Fruit fly (Drosophila melanogaster): ENCODE data around the gene dpr9.

Gene dpr9

DNA sequence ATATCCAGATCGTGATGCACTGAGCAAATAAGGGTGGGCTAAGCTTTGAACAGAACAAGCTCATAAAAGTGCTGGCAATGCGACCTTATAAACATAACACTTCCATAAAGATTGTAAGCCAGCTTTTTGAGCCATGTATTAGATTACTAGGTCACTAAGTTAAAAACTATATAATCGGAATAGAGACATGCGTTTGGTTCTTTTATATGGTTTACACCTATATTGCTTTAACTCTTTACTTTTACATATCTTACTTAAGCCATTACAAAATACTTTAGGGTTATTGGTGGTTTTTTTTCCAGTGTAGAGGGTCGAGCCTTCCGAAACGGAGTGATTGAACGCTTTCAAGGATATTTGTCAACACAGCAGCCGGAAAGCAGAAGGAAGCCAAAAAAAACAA lies 15.3 kb upstream of the dpr9 start (continued):
- TF ChIP-seq spab (GFP tag; optimal IDR thresholded peaks at IDR 0.05), result peak; percentile 80
- no peak for TF ChIP-seq Gug (GFP tag; IDR thresholded peaks at IDR 0.05)
- TF ChIP-seq Hr4 (GFP tag; optimal IDR thresholded peaks at IDR 0.05), result no peak
- peak; percentile 92 for TF ChIP-seq svp (GFP tag)
- TF ChIP-seq Sox14 (GFP tag; optimal IDR thresholded peaks at IDR 0.05), result peak; percentile 82
- peak; percentile 82 for TF ChIP-seq achi (GFP tag; optimal IDR thresholded peaks at IDR 0.05)
- TF ChIP-seq Sox15 (GFP tag; optimal IDR thresholded peaks at IDR 0.05), result peak; percentile 73
- TF ChIP-seq CG6276 (GFP tag; optimal IDR thresholded peaks at IDR 0.05), result no peak
- TF ChIP-seq CG11762 (GFP tag; optimal IDR thresholded peaks at IDR 0.05; ENCODE audit: insufficient read depth), result peak; percentile 80
- peak; percentile 83 for TF ChIP-seq Met (GFP tag; optimal IDR thresholded peaks at IDR 0.05)
- TF ChIP-seq CG6792 (GFP tag; optimal IDR thresholded peaks at IDR 0.05), result peak; percentile 72
- peak; percentile 55 for TF ChIP-seq CG8119 (GFP tag; IDR thresholded peaks at IDR 0.05)
- TF ChIP-seq Hr39 (GFP tag; optimal IDR thresholded peaks at IDR 0.05), result peak; percentile 87
- no peak for TF ChIP-seq Lpt (GFP tag; optimal IDR thresholded peaks at IDR 0.05)
- peak; percentile 35 for TF ChIP-seq CG4318 (GFP tag; optimal IDR thresholded peaks at IDR 0.05)
- peak; percentile 5 for TF ChIP-seq CG16779 (tag; optimal IDR thresholded peaks at IDR 0.05)
- TF ChIP-seq dsx (GFP tag; optimal IDR thresholded peaks at IDR 0.05; ENCODE audit: poor library complexity, severe bottlenecking), result peak; percentile 79
- peak; percentile 52 for TF ChIP-seq CG8319 (GFP tag; optimal IDR thresholded peaks at IDR 0.05)
- TF ChIP-seq Eip78C (GFP tag), result peak; percentile 96
- peak; percentile 55 for TF ChIP-seq CG9139 (GFP tag; optimal IDR thresholded peaks at IDR 0.05)
- peak; percentile 81 for TF ChIP-seq lz (GFP tag; optimal IDR thresholded peaks at IDR 0.05)
- TF ChIP-seq CG11294 (GFP tag; IDR thresholded peaks at IDR 0.05), result no peak
- TF ChIP-seq Ets21C (GFP tag; optimal IDR thresholded peaks at IDR 0.05), result peak; percentile 78
- peak; percentile 67 to 84 for TF ChIP-seq ss (GFP tag; optimal IDR thresholded peaks at IDR 0.05)
- peak; percentile 80 for TF ChIP-seq fd59A (GFP tag; optimal IDR thresholded peaks at IDR 0.05)
- TF ChIP-seq salr (GFP tag; optimal IDR thresholded peaks at IDR 0.05), result peak; percentile 50 to 65

DNA sequence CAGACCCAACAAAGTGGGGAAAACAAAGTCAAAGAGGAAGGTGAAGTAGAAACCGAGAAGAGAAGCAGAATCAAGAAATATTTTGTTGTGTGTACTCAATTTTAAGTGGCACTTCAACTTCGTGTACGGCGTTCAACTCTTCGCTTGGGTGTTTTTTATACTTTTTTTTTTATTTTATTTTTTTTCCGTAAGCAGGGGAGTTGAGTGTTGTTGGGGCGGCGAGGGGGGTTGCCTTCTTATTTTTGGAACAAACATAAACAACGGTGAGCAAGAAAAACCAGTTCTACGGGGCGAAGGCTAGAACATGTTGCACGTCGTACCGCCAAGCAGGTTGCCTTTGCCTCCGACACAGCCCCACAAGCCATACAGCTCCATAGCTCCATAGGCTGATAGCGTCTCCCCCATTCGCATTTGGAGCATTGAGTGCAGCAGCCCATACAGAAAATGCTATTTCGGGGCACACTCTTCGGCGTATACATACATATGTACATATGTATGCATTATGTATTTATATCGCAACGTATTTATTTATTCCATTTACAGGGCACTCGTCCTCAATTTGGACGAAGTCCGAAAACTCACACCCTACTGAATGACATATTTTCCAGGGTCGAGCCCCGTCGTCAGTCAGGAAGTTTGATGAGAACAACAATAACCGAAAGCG lies 14.8 kb upstream of the dpr9 start:
- TF ChIP-seq eg (GFP tag; IDR thresholded peaks at IDR 0.05) (peak; percentile 81), Lpt (GFP tag; optimal IDR thresholded peaks at IDR 0.05) (peak; percentile 77), topi (GFP tag; optimal IDR thresholded peaks at IDR 0.05) (no peak), ss (GFP tag; optimal IDR thresholded peaks at IDR 0.05) (peak; percentile 86 to 92), fd59A (GFP tag; optimal IDR thresholded peaks at IDR 0.05) (peak; percentile 29), CG10631 (GFP tag; optimal IDR thresholded peaks at IDR 0.05) (no peak), dac (GFP tag; optimal IDR thresholded peaks at IDR 0.05) (no peak), esn (GFP tag; optimal IDR thresholded peaks at IDR 0.05) (no peak), acj6 (GFP tag; optimal IDR thresholded peaks at IDR 0.05) (no peak), Eip93F (GFP tag; optimal IDR thresholded peaks at IDR 0.05) (no peak), Gug (GFP tag; IDR thresholded peaks at IDR 0.05) (0 out of 2 replicates have a peak, but pooled peaks have one; percentile 17), Hr39 (GFP tag; optimal IDR thresholded peaks at IDR 0.05) (no peak), CG15336 (GFP tag; IDR thresholded peaks at IDR 0.05) (peak; percentile 64), CG16779 (tag; optimal IDR thresholded peaks at IDR 0.05) (peak; percentile 70), CG6163 (GFP tag; IDR thresholded peaks at IDR 0.05) (peak; percentile 82), fkh (GFP tag; optimal IDR thresholded peaks at IDR 0.05) (peak; percentile 71), OdsH (GFP tag; optimal IDR thresholded peaks at IDR 0.05) (no peak), lz (GFP tag; optimal IDR thresholded peaks at IDR 0.05) (no peak), Sox14 (GFP tag; optimal IDR thresholded peaks at IDR 0.05) (no peak), CG10669 (GFP tag; optimal IDR thresholded peaks at IDR 0.05) (peak; percentile 44), Hr4 (GFP tag; optimal IDR thresholded peaks at IDR 0.05) (no peak), achi (GFP tag; optimal IDR thresholded peaks at IDR 0.05) (peak; percentile 1), Hr38 (GFP tag; optimal IDR thresholded peaks at IDR 0.05) (no peak), salr (GFP tag; optimal IDR thresholded peaks at IDR 0.05) (peak in 1 of 2 experiments; percentile 34), CG9139 (GFP tag; optimal IDR thresholded peaks at IDR 0.05) (peak; percentile 80), CG31627 (GFP tag; optimal IDR thresholded peaks at IDR 0.05) (no peak), CG3919 (GFP tag; optimal IDR thresholded peaks at IDR 0.05) (no peak), CG1621 (tag; optimal IDR thresholded peaks at IDR 0.05) (peak; percentile 73), Met (GFP tag; optimal IDR thresholded peaks at IDR 0.05) (no peak), Sox102F (GFP tag; optimal IDR thresholded peaks at IDR 0.05) (no peak), Ets21C (GFP tag; optimal IDR thresholded peaks at IDR 0.05) (no peak), svp (GFP tag) (no peak), vri (GFP tag; optimal IDR thresholded peaks at IDR 0.05) (no peak), Sox15 (GFP tag; optimal IDR thresholded peaks at IDR 0.05) (no peak), CG6854 (GFP tag; optimal IDR thresholded peaks at IDR 0.05) (peak; percentile 49), CG34406 (GFP tag; optimal IDR thresholded peaks at IDR 0.05) (no peak), CG3032 (tag; optimal IDR thresholded peaks at IDR 0.05) (peak; percentile 39), CG6276 (GFP tag; optimal IDR thresholded peaks at IDR 0.05) (peak; percentile 48)

Data from whole organism, prepupa.